Worm (Caenorhabditis elegans) whole organism, L4 larva: Measurements from ENCODE around the gene hum-4.

Source experiments
- aha-1 ChIP-seq: fragments of 150-350 bp; peaks from one replicate; lab custom pipeline; 2014; ENCODE audit warnings: missing biosample characterization, missing genetic modification characterization
- ama-1 ChIP-seq: fragments of 150-350 bp; optimal IDR thresholded peaks from 2 replicates; lab custom pipeline; 2014; ENCODE audit warnings: inconsistent platforms, mixed read lengths
- daf-19 ChIP-seq: fragments of 200-800 bp; sonication (Bioruptor generic); conservative IDR thresholded peaks from 2 replicates; pipeline ENCODE4 v1.3.6; 2022; ENCODE audit warnings: missing genetic modification characterization, missing compliant biosample characterization
- lin-38 ChIP-seq: fragments of 200-800 bp; sonication (Bioruptor generic); IDR thresholded peaks from 2 replicates; pipeline ENCODE4 v1.3.6; 2022; ENCODE audit warnings: missing genetic modification reagents, missing genetic modification characterization, missing compliant biosample characterization
- nhr-25 ChIP-seq: sonication (generic microtip); optimal IDR thresholded peaks from 2 replicates; lab custom pipeline; 2017; ENCODE audit warnings: missing genetic modification characterization, mild to moderate bottlenecking, missing compliant biosample characterization, antibody characterized with exemption, moderate library complexity, borderline replicate concordance; ENCODE audit not compliant: insufficient read depth
- nhr-28 ChIP-seq: fragments of 150-350 bp; optimal IDR thresholded peaks from 2 replicates; lab custom pipeline; 2014; ENCODE audit warnings: missing biosample characterization, missing genetic modification characterization
- pha-4 ChIP-seq, 2 experiments: fragments of 150-350 bp in 1 of 2; fragments of 200-800 bp in 1 of 2; sonication (Bioruptor generic) in 1 of 2; IDR thresholded peaks in 1 of 2; optimal IDR thresholded peaks in 1 of 2; 2 replicates each; pipeline versions ENCODE4 v1.3.6 to Lab custom; 2014 to 2022; ENCODE audit warnings: missing genetic modification characterization in 2 of 2, missing genetic modification reagents in 2 of 2, missing biosample characterization in 1 of 2, missing compliant biosample characterization in 1 of 2
- pqm-1 ChIP-seq: sonication (generic microtip); optimal IDR thresholded peaks from 2 replicates; lab custom pipeline; 2017; ENCODE audit warnings: missing biosample characterization, missing genetic modification characterization
- snpc-4 ChIP-seq: fragments of 150-350 bp; optimal IDR thresholded peaks from 2 replicates; lab custom pipeline; 2014; ENCODE audit warnings: missing biosample characterization, missing genetic modification characterization
- zip-2 ChIP-seq: fragments of 150-350 bp; optimal IDR thresholded peaks from 2 replicates; lab custom pipeline; 2014; ENCODE audit warnings: missing biosample characterization, missing genetic modification characterization

DNA sequence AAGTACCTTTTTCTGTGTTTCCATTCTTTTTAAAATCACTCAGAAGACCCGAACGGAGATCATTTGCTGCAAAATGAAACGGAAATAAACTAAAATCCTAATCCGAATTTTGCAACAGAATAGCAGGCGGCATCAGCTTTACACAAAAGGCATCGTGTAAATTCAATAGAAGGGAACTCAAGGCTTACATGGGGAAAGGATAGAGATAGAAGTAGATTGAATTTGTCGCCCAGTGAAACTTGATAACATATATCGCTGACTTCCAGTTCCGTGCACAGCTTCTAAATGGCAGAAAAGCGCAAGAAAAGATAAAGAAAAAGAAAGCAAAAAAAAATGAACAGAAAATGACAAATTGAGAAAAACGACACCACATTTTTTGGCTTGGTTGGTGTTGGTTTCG lies 27.5 kb downstream of the hum-4 start, which contains the start of gene slo-2:
- no peak for TF ChIP-seq nhr-28
- TF ChIP-seq pqm-1, result no peak
- TF ChIP-seq pha-4 (GFP tag; IDR thresholded peaks at IDR 0.05; lab: Robert Waterston, UW), result no peak
- no peak for TF ChIP-seq pha-4 (tag; optimal IDR thresholded peaks at IDR 0.05; lab: Kevin White, UChicago)
- TF ChIP-seq daf-19 (GFP tag; lab: Robert Waterston, UW), result no peak
- TF ChIP-seq nhr-25 (tag; lab: Kevin White, UChicago), result no peak
- no peak for TF ChIP-seq snpc-4
- TF ChIP-seq zip-2, result no peak
- TF ChIP-seq ama-1 (lab: Kevin White, UChicago), result no peak
- no peak for TF ChIP-seq lin-38 (GFP tag; lab: Robert Waterston, UW)
- TF ChIP-seq aha-1 (tag; lab: Kevin White, UChicago), result no peak
